Fruit fly (Drosophila melanogaster) whole organism: ENCODE measurements around the gene CG17027.

Experiments used
- CG8478 ChIP-seq: fragments of >200 bp; optimal IDR thresholded peaks from 2 replicates; lab custom pipeline; 2018; ENCODE audit warnings: inconsistent platforms
- Dll ChIP-seq: fragments of >200 bp; optimal IDR thresholded peaks from 2 replicates; lab custom pipeline; 2017
- EcR ChIP-seq, 2 experiments: fragments of >200 bp; optimal IDR thresholded peaks; 2 replicates each; lab custom pipeline; 2017; ENCODE audit warnings: missing biosample characterization in 2 of 2, missing genetic modification characterization in 2 of 2, missing genetic modification reagents in 2 of 2
- pan ChIP-seq: fragments of >200 bp; optimal IDR thresholded peaks from 2 replicates; lab custom pipeline; 2017
- psq ChIP-seq: fragments of >200 bp; optimal IDR thresholded peaks from 2 replicates; lab custom pipeline; 2017
- usp ChIP-seq: fragments of >200 bp; optimal IDR thresholded peaks from 2 replicates; lab custom pipeline; 2017; ENCODE audit warnings: missing biosample characterization, missing genetic modification characterization, mixed read lengths

CG17027 gene

DNA sequence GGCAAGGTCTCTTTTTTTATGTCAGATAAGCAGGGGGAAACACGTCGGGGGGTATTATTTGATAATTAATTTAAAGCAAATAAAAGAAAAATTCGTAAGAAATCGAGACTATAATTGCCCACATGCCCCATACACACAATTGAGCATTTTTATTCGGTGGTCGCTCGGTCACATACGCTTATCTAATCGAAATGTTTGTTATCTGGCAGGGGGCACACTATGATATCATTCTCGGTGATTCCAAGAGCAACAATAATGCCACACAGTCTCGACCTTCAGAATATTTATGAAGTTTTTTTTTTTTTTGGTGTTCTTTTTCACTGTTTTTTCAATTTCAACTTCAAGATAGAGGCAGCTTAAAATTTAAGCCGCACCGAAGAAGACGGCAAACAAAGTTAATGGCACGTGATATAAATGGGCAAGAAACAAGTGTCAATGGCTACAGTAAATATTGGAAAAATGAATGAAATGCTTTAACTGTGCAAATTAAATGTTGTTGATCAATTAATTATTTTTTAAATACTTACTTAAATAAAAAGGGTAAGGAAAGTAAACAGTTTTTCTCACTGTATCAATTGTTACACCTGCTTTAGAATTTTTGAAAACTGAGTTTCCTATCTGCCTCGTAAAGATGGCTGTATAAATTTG is 19.6 kb downstream of the CG17027 start:
- no peak for TF ChIP-seq CG8478 (lab: Kevin White, UChicago)
- no peak for TF ChIP-seq psq (lab: Kevin White, UChicago)
- TF ChIP-seq Dll (lab: Kevin White, UChicago) = no peak
- no peak for TF ChIP-seq EcR (GFP tag; optimal IDR thresholded peaks at IDR 0.05; lab: Kevin White, UChicago)

dm6 chr3L:16001164-16001679 is 21.3 kb downstream of the CG17027 start:
- TF ChIP-seq usp (GFP tag; lab: Kevin White, UChicago) (no peak), psq (lab: Kevin White, UChicago) (no peak), CG8478 (lab: Kevin White, UChicago) (no peak), Dll (lab: Kevin White, UChicago) (no peak), EcR (GFP tag; optimal IDR thresholded peaks at IDR 0.05; lab: Kevin White, UChicago) (no peak)

dm6 chr3L:16002116-16002716 is 22.3 kb downstream of the CG17027 start:
- TF ChIP-seq pan (lab: Kevin White, UChicago) (no peak), psq (lab: Kevin White, UChicago) (no peak), CG8478 (lab: Kevin White, UChicago) (no peak), usp (GFP tag; lab: Kevin White, UChicago) (no peak), EcR (GFP tag; optimal IDR thresholded peaks at IDR 0.05; lab: Kevin White, UChicago) (no peak), Dll (lab: Kevin White, UChicago) (no peak)

DNA sequence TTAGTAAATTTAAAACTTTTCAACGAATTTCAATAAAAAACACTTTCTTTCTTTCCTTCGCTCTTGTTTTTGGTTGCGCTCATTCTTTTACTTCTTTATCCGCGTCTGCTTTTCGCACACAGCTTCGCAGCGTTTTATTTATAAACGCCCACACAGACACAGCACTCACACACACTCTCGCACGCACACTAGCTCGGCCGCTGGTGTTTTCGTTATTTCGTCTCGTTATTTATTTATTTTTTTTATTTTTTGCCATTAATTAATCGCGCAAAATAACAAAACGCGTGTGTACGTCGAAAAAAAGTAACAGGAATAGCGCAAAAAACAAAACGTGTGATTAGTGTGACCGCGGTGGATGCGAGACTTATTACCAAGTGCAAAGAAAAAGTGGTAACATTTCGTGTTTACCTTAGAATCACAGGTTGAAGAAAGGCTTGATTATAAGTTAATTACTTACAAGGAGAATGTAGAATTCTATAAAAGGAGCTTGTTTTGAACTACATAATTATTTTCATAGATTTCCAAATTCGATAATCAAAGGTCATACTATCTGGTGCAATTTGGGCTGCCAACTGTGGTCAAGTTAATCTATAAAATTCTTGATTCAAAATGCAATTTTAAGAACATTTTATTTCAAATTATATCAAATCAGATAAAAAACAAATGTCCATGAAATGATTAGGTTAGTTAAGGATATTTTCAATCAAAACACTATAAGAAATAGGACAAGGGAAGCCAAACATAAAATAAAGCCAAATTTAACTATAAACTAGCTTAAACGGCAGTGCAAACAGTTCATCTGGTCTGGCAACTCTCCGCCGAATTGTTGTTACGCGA is 24.7 kb downstream of the CG17027 start, which contains the start of the genes hzg and mRpS31:
hzg (minus strand) TSS at position 336 of the 837 bp plus-strand sequence.
mRpS31 (plus strand) TSS at position 793 of the 837 bp plus-strand sequence.
- no peak for TF ChIP-seq CG8478 (lab: Kevin White, UChicago)
- no peak for TF ChIP-seq psq (lab: Kevin White, UChicago)
- TF ChIP-seq EcR (GFP tag; optimal IDR thresholded peaks at IDR 0.05; lab: Kevin White, UChicago) = no peak
- no peak for TF ChIP-seq pan (lab: Kevin White, UChicago)
- no peak for TF ChIP-seq usp (GFP tag; lab: Kevin White, UChicago)
- no peak for TF ChIP-seq Dll (lab: Kevin White, UChicago)

- TF ChIP-seq pan (lab: Kevin White, UChicago) (no peak), Dll (lab: Kevin White, UChicago) (no peak), usp (GFP tag; lab: Kevin White, UChicago) (no peak), CG8478 (lab: Kevin White, UChicago) (no peak), EcR (GFP tag; optimal IDR thresholded peaks at IDR 0.05; lab: Kevin White, UChicago) (no peak), psq (lab: Kevin White, UChicago) (no peak)
Observed at dm6 chr3L:16010176-16010575, 30.3 kb downstream of the CG17027 start.

- TF ChIP-seq CG8478 (lab: Kevin White, UChicago) = peak; percentile 3
- TF ChIP-seq psq (lab: Kevin White, UChicago) = no peak
Observed at dm6 chr3L:16011319-16012210, 31.7 kb downstream of the CG17027 start, which contains the start of gene mib1. Gene mib1, minus strand, starts transcription at chr3L:16011812.

dm6 chr3L:16012315-16012950 is 32.5 kb downstream of the CG17027 start:
- TF ChIP-seq pan (lab: Kevin White, UChicago) (no peak), usp (GFP tag; lab: Kevin White, UChicago) (no peak), CG8478 (lab: Kevin White, UChicago) (no peak), psq (lab: Kevin White, UChicago) (no peak), EcR (GFP tag; optimal IDR thresholded peaks at IDR 0.05; lab: Kevin White, UChicago) (no peak), Dll (lab: Kevin White, UChicago) (no peak)

- TF ChIP-seq pan (lab: Kevin White, UChicago) (no peak), EcR (GFP tag; optimal IDR thresholded peaks at IDR 0.05; lab: Kevin White, UChicago) (no peak), psq (lab: Kevin White, UChicago) (no peak), usp (GFP tag; lab: Kevin White, UChicago) (no peak), Dll (lab: Kevin White, UChicago) (no peak), CG8478 (lab: Kevin White, UChicago) (no peak)
Observed at dm6 chr3L:16013198-16013982, 33.5 kb downstream of the CG17027 start.

DNA sequence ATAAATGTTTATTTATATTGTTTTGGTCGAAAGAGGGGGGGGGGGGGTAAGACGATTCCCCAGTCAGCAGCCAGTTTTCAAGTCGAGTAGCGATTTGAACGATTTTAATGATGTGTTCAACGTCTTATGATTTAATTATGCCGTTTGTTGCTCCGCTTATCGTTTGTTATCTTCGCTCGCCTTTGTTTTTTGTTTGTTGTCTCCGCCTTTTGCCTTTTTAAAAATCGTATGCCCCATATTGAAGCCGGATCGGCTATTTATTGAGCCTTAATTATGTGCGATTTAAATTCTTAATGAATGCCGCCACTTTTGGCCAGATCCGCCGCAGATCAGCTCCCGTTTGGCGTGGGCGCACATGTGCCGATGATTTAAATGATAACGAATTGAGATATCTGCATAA is 34.6 kb downstream of the CG17027 start:
- TF ChIP-seq usp (GFP tag; lab: Kevin White, UChicago) (no peak), Dll (lab: Kevin White, UChicago) (no peak), EcR (GFP tag; optimal IDR thresholded peaks at IDR 0.05; lab: Kevin White, UChicago) (no peak), CG8478 (lab: Kevin White, UChicago) (no peak), pan (lab: Kevin White, UChicago) (no peak), psq (lab: Kevin White, UChicago) (no peak)
